Worm (Caenorhabditis elegans): ENCODE results near the gene lips-7.

lips-7 gene

ce11 chrII:551245-551904, at the start of gene lips-7:
lips-7 (plus strand) TSS chrII:551854.
- TF ChIP-seq efl-1 (optimal IDR thresholded peaks at IDR 0.05) (no peak), efl-1 (GFP tag; optimal IDR thresholded peaks at IDR 0.05 in 1 of 2) (peak in 1 of 2 experiments; percentile 35), tlp-1 (tag; optimal IDR thresholded peaks at IDR 0.05) (no peak)

ce11 chrII:502638-503037, 49.0 kb upstream of the lips-7 start:
- no peak for TF ChIP-seq elt-3 (tag; optimal IDR thresholded peaks at IDR 0.05)
- TF ChIP-seq xbp-1 (tag; optimal IDR thresholded peaks at IDR 0.05) = no peak
- no peak for TF ChIP-seq unc-30 (tag; optimal IDR thresholded peaks at IDR 0.05)
- TF ChIP-seq pqm-1 (tag; optimal IDR thresholded peaks at IDR 0.05) = no peak
- TF ChIP-seq nhr-76 (tag; optimal IDR thresholded peaks at IDR 0.05) = no peak
- TF ChIP-seq isw-1 (GFP tag; IDR thresholded peaks at IDR 0.05) = no peak
- no peak for TF ChIP-seq fkh-10 (GFP tag; optimal IDR thresholded peaks at IDR 0.05)
- no peak for TF ChIP-seq fkh-4 (tag; optimal IDR thresholded peaks at IDR 0.05; ENCODE audit: borderline replicate concordance)
- TF ChIP-seq nhr-85 (tag) = no peak
- no peak for TF ChIP-seq nhr-84 (tag; optimal IDR thresholded peaks at IDR 0.05)
- TF ChIP-seq rnt-1 (tag; optimal IDR thresholded peaks at IDR 0.05) = no peak
- no peak for TF ChIP-seq efl-3 (GFP tag; optimal IDR thresholded peaks at IDR 0.05)
- TF ChIP-seq hlh-4 (tag; optimal IDR thresholded peaks at IDR 0.05) = no peak
- TF ChIP-seq lin-13 (GFP tag; optimal IDR thresholded peaks at IDR 0.05) = no peak
- no peak for TF ChIP-seq dpl-1 (GFP tag; optimal IDR thresholded peaks at IDR 0.05)
- TF ChIP-seq blmp-1 (tag; optimal IDR thresholded peaks at IDR 0.05) = no peak
- no peak for TF ChIP-seq lin-39 (tag; optimal IDR thresholded peaks at IDR 0.05)
- TF ChIP-seq nhr-12 (tag; optimal IDR thresholded peaks at IDR 0.05) = no peak

- TF ChIP-seq unc-62 (GFP tag; optimal IDR thresholded peaks at IDR 0.05) (no peak), aha-1 (tag; optimal IDR thresholded peaks at IDR 0.05) (no peak), fkh-4 (tag; optimal IDR thresholded peaks at IDR 0.05; ENCODE audit: borderline replicate concordance) (no peak), unc-86 (tag; optimal IDR thresholded peaks at IDR 0.05) (peak; percentile 64), mab-9 (GFP tag; IDR thresholded peaks at IDR 0.05) (peak; percentile 55; the same call in 1 of the 2 replicates), unc-130 (tag; optimal IDR thresholded peaks at IDR 0.05) (no peak), efl-3 (GFP tag; optimal IDR thresholded peaks at IDR 0.05) (no peak), C16A3.4 (tag; optimal IDR thresholded peaks at IDR 0.05) (no peak), blmp-1 (tag; optimal IDR thresholded peaks at IDR 0.05) (peak; percentile 9), rnt-1 (tag; optimal IDR thresholded peaks at IDR 0.05) (peak; percentile 84), nhr-12 (tag; optimal IDR thresholded peaks at IDR 0.05) (no peak), tlp-1 (tag; optimal IDR thresholded peaks at IDR 0.05) (no peak), F16B12.6 (tag; optimal IDR thresholded peaks at IDR 0.05) (no peak), dsc-1 (tag; optimal IDR thresholded peaks at IDR 0.05) (peak; percentile 73), elt-2 (tag; optimal IDR thresholded peaks at IDR 0.05) (peak; percentile 57), nhr-19 (GFP tag; conservative IDR thresholded peaks at IDR 0.05) (peak; percentile 78), ets-5 (GFP tag; IDR thresholded peaks at IDR 0.05) (no peak), tbx-2 (tag; optimal IDR thresholded peaks at IDR 0.05) (peak; percentile 81), pqm-1 (tag; optimal IDR thresholded peaks at IDR 0.05) (no peak), fos-1 (tag; optimal IDR thresholded peaks at IDR 0.05) (no peak), hlh-17 (GFP tag; optimal IDR thresholded peaks at IDR 0.05; ENCODE audit: borderline replicate concordance) (no peak), pax-3 (tag; optimal IDR thresholded peaks at IDR 0.05) (peak; percentile 54), nhr-237 (tag; optimal IDR thresholded peaks at IDR 0.05) (no peak), nhr-77 (tag; optimal IDR thresholded peaks at IDR 0.05) (no peak), nhr-11 (tag; optimal IDR thresholded peaks at IDR 0.05) (peak; percentile 44), ceh-63 (GFP tag; optimal IDR thresholded peaks at IDR 0.05) (no peak), C34B4.2 (tag; optimal IDR thresholded peaks at IDR 0.05) (no peak), isw-1 (GFP tag; IDR thresholded peaks at IDR 0.05) (peak; percentile 54), swsn-7 (tag; optimal IDR thresholded peaks at IDR 0.05) (peak; percentile 70), nhr-47 (tag; optimal IDR thresholded peaks at IDR 0.05) (peak; percentile 88), Y116A8C.19 (tag; optimal IDR thresholded peaks at IDR 0.05; ENCODE audit: borderline replicate concordance) (no peak), zip-4 (GFP tag; optimal IDR thresholded peaks at IDR 0.05) (peak; percentile 40), hlh-4 (tag; optimal IDR thresholded peaks at IDR 0.05) (no peak), ceh-8 (GFP tag; optimal IDR thresholded peaks at IDR 0.05) (peak; percentile 46), pag-3 (tag; optimal IDR thresholded peaks at IDR 0.05; ENCODE audit: borderline replicate concordance, insufficient read depth) (no peak), irx-1 (tag; optimal IDR thresholded peaks at IDR 0.05) (peak; percentile 53), unc-30 (tag; optimal IDR thresholded peaks at IDR 0.05) (no peak), xbp-1 (tag; optimal IDR thresholded peaks at IDR 0.05) (peak; percentile 69)
These were observed 45.6 kb upstream of the lips-7 start for ce11 chrII:506069-506468.
